Worm (Caenorhabditis elegans) whole organism, L1 larva: ENCODE measurements around the gene srt-73.

ENCODE experiments used
- C34B4.2 ChIP-seq: sonication (generic microtip); optimal IDR thresholded peaks from 2 replicates; lab custom pipeline; 2017; ENCODE audit warnings: mild to moderate bottlenecking, missing genetic modification characterization, missing compliant biosample characterization
- F16B12.6 ChIP-seq: fragments of 150-350 bp; optimal IDR thresholded peaks from 2 replicates; lab custom pipeline; 2014; ENCODE audit warnings: missing biosample characterization, missing genetic modification characterization
- Y116A8C.19 ChIP-seq: sonication (generic microtip); optimal IDR thresholded peaks from 2 replicates; lab custom pipeline; 2016; ENCODE audit warnings: missing compliant biosample characterization, missing genetic modification characterization, borderline replicate concordance
- aha-1 ChIP-seq: fragments of 150-350 bp; optimal IDR thresholded peaks from 2 replicates; lab custom pipeline; 2014; ENCODE audit warnings: missing biosample characterization, missing genetic modification characterization
- aly-2 ChIP-seq: fragments of 150-350 bp; optimal IDR thresholded peaks from 2 replicates; lab custom pipeline; 2014; ENCODE audit warnings: missing biosample characterization, missing genetic modification characterization
- blmp-1 ChIP-seq: fragments of 150-350 bp; optimal IDR thresholded peaks from 2 replicates; lab custom pipeline; 2014; ENCODE audit warnings: missing biosample characterization, missing genetic modification characterization
- ceh-63 ChIP-seq: fragments of 200-800 bp; sonication (Bioruptor generic); optimal IDR thresholded peaks from 2 replicates; lab custom pipeline; 2018; ENCODE audit warnings: mild to moderate bottlenecking, missing genetic modification characterization, missing compliant biosample characterization
- ceh-8 ChIP-seq: fragments of 200-800 bp; sonication (Bioruptor generic); optimal IDR thresholded peaks from 2 replicates; lab custom pipeline; 2018; ENCODE audit warnings: mild to moderate bottlenecking, missing genetic modification characterization, moderate library complexity, missing compliant biosample characterization
- ceh-88 ChIP-seq: fragments of 200-800 bp; sonication (Bioruptor generic); IDR thresholded peaks from 2 replicates; pipeline ENCODE4 v1.3.6; 2022; ENCODE audit warnings: missing genetic modification characterization, missing compliant biosample characterization
- ceh-90 ChIP-seq: sonication (generic microtip); optimal IDR thresholded peaks from 2 replicates; lab custom pipeline; 2016; ENCODE audit warnings: missing genetic modification characterization, missing compliant biosample characterization
- dpl-1 ChIP-seq, 3 experiments: fragments of 150-350 bp in 2 of 3; sonication (generic microtip) in 1 of 3; optimal IDR thresholded peaks; 2 replicates each; lab custom pipeline; 2014 to 2017; ENCODE audit warnings: missing biosample characterization in 3 of 3, missing genetic modification characterization in 3 of 3, missing genetic modification reagents in 3 of 3
- dsc-1 ChIP-seq: sonication (generic microtip); optimal IDR thresholded peaks from 2 replicates; lab custom pipeline; 2016; ENCODE audit warnings: mild to moderate bottlenecking, missing genetic modification characterization, missing compliant biosample characterization
- efl-1 ChIP-seq, 4 experiments: fragments of 150-350 bp; optimal IDR thresholded peaks in 3 of 4; peaks in 1 of 4; 1 replicate in 1 of 4; 2 replicates in 3 of 4; lab custom pipeline; 2014; ENCODE audit warnings: missing biosample characterization in 2 of 4, missing genetic modification characterization in 2 of 4, missing genetic modification reagents in 2 of 4
- elt-2 ChIP-seq: sonication (generic microtip); optimal IDR thresholded peaks from 2 replicates; lab custom pipeline; 2016; ENCODE audit warnings: missing genetic modification characterization, mild to moderate bottlenecking, inconsistent platforms, missing compliant biosample characterization, missing genetic modification reagents
- ets-5 ChIP-seq: fragments of 200-800 bp; sonication (Bioruptor generic); IDR thresholded peaks from 2 replicates; pipeline ENCODE4 v1.3.6; 2022; ENCODE audit warnings: missing genetic modification characterization, missing compliant biosample characterization
- fkh-10 ChIP-seq: sonication (generic microtip); optimal IDR thresholded peaks from 2 replicates; lab custom pipeline; 2017; ENCODE audit warnings: missing biosample characterization, missing genetic modification reagents, missing genetic modification characterization
- fkh-4 ChIP-seq: sonication (generic microtip); optimal IDR thresholded peaks from 2 replicates; lab custom pipeline; 2016; ENCODE audit warnings: missing compliant biosample characterization, missing genetic modification characterization, borderline replicate concordance
- fkh-8 ChIP-seq: sonication (generic microtip); optimal IDR thresholded peaks from 2 replicates; lab custom pipeline; 2016; ENCODE audit warnings: mild to moderate bottlenecking, missing genetic modification characterization, missing compliant biosample characterization
- fos-1 ChIP-seq: fragments of 150-350 bp; optimal IDR thresholded peaks from 2 replicates; lab custom pipeline; 2014; ENCODE audit warnings: missing biosample characterization, missing genetic modification characterization
- hlh-17 ChIP-seq: fragments of 200-800 bp; sonication (Bioruptor generic); optimal IDR thresholded peaks from 2 replicates; lab custom pipeline; 2018; ENCODE audit warnings: missing genetic modification characterization, mild to moderate bottlenecking, missing compliant biosample characterization, moderate library complexity, borderline replicate concordance
- hlh-4 ChIP-seq: sonication (generic microtip); optimal IDR thresholded peaks from 2 replicates; lab custom pipeline; 2016; ENCODE audit warnings: mild to moderate bottlenecking, missing genetic modification characterization, missing compliant biosample characterization
- hpl-2 ChIP-seq: fragments of 150-350 bp; optimal IDR thresholded peaks from 2 replicates; lab custom pipeline; 2014; ENCODE audit warnings: missing biosample characterization, missing genetic modification reagents, missing genetic modification characterization
- lin-13 ChIP-seq: fragments of 150-350 bp; optimal IDR thresholded peaks from 2 replicates; lab custom pipeline; 2014; ENCODE audit warnings: missing biosample characterization, missing genetic modification reagents, missing genetic modification characterization
- lin-14 ChIP-seq: fragments of 200-800 bp; sonication (Bioruptor generic); optimal IDR thresholded peaks from 2 replicates; lab custom pipeline; 2018; ENCODE audit warnings: mild to moderate bottlenecking, missing genetic modification characterization, moderate library complexity, missing compliant biosample characterization
- lin-15B ChIP-seq: fragments of 150-350 bp; sonication (generic microtip); optimal IDR thresholded peaks from 3 replicates; lab custom pipeline; 2014; ENCODE audit warnings: missing biosample characterization, missing genetic modification characterization
- lin-39 ChIP-seq: fragments of 150-350 bp; optimal IDR thresholded peaks from 2 replicates; lab custom pipeline; 2014; ENCODE audit warnings: missing biosample characterization, missing genetic modification reagents, missing genetic modification characterization
- mab-9 ChIP-seq: fragments of 200-800 bp; sonication (Bioruptor generic); IDR thresholded peaks from 2 replicates; pipeline ENCODE4 v1.3.6; 2022; ENCODE audit warnings: missing genetic modification reagents, missing genetic modification characterization, missing compliant biosample characterization
- mdl-1 ChIP-seq, 2 experiments: fragments of 150-350 bp; optimal IDR thresholded peaks; 2 replicates each; lab custom pipeline; 2014 to 2017; ENCODE audit warnings: missing biosample characterization in 2 of 2, missing genetic modification characterization in 2 of 2, inconsistent platforms in 1 of 2
- mef-2 ChIP-seq: fragments of 150-350 bp; optimal IDR thresholded peaks from 2 replicates; lab custom pipeline; 2014; ENCODE audit warnings: missing biosample characterization, missing genetic modification characterization
- mep-1 ChIP-seq: fragments of 150-350 bp; optimal IDR thresholded peaks from 2 replicates; lab custom pipeline; 2014; ENCODE audit warnings: missing biosample characterization, missing genetic modification characterization
- nhr-11 ChIP-seq: fragments of 150-350 bp; optimal IDR thresholded peaks from 2 replicates; lab custom pipeline; 2014; ENCODE audit warnings: missing biosample characterization, missing genetic modification characterization
- nhr-19 ChIP-seq: fragments of 200-800 bp; sonication (Bioruptor generic); conservative IDR thresholded peaks from 2 replicates; pipeline ENCODE4 v1.3.6; 2022; ENCODE audit warnings: missing genetic modification characterization, missing compliant biosample characterization
- nhr-20 ChIP-seq: sonication (generic microtip); optimal IDR thresholded peaks from 2 replicates; lab custom pipeline; 2016; ENCODE audit warnings: mild to moderate bottlenecking, missing genetic modification characterization, missing compliant biosample characterization
- nhr-28 ChIP-seq: fragments of 150-350 bp; optimal IDR thresholded peaks from 2 replicates; lab custom pipeline; 2014; ENCODE audit warnings: missing biosample characterization, missing genetic modification characterization
- nhr-71 ChIP-seq: sonication (generic microtip); optimal IDR thresholded peaks from 2 replicates; lab custom pipeline; 2016; ENCODE audit warnings: mild to moderate bottlenecking, missing genetic modification characterization, moderate library complexity, missing compliant biosample characterization
- nhr-76 ChIP-seq: sonication (generic microtip); optimal IDR thresholded peaks from 2 replicates; lab custom pipeline; 2017; ENCODE audit warnings: missing biosample characterization, missing genetic modification characterization
- nhr-84 ChIP-seq: sonication (generic microtip); optimal IDR thresholded peaks from 2 replicates; lab custom pipeline; 2017; ENCODE audit warnings: missing biosample characterization, missing genetic modification characterization
- nhr-85 ChIP-seq: sonication (generic microtip); peaks from one replicate; lab custom pipeline; 2016; ENCODE audit warnings: missing genetic modification characterization, inconsistent platforms, missing compliant biosample characterization
- pqm-1 ChIP-seq: sonication (generic microtip); optimal IDR thresholded peaks from 3 replicates; lab custom pipeline; 2017; ENCODE audit warnings: missing biosample characterization, missing genetic modification characterization
- rnt-1 ChIP-seq: sonication (generic microtip); optimal IDR thresholded peaks from 2 replicates; lab custom pipeline; 2016; ENCODE audit warnings: mild to moderate bottlenecking, missing genetic modification characterization, moderate library complexity, missing compliant biosample characterization
- skn-1 ChIP-seq: fragments of 150-350 bp; optimal IDR thresholded peaks from 2 replicates; lab custom pipeline; 2014; ENCODE audit warnings: missing biosample characterization, missing genetic modification characterization
- snpc-4 ChIP-seq: fragments of 150-350 bp; optimal IDR thresholded peaks from 2 replicates; lab custom pipeline; 2014; ENCODE audit warnings: missing biosample characterization, missing genetic modification characterization
- sup-37 ChIP-seq: fragments of 200-800 bp; sonication (Bioruptor generic); optimal IDR thresholded peaks from 2 replicates; lab custom pipeline; 2018; ENCODE audit warnings: mild to moderate bottlenecking, missing genetic modification characterization, missing compliant biosample characterization
- swsn-7 ChIP-seq: sonication (generic microtip); optimal IDR thresholded peaks from 2 replicates; lab custom pipeline; 2016; ENCODE audit warnings: missing genetic modification characterization, missing compliant biosample characterization
- tlp-1 ChIP-seq: fragments of 150-350 bp; optimal IDR thresholded peaks from 2 replicates; lab custom pipeline; 2014; ENCODE audit warnings: missing biosample characterization, missing genetic modification characterization
- unc-62 ChIP-seq: fragments of 150-350 bp; optimal IDR thresholded peaks from 2 replicates; lab custom pipeline; 2014; ENCODE audit warnings: missing biosample characterization, missing genetic modification reagents, missing genetic modification characterization
- unc-86 ChIP-seq: sonication (generic microtip); optimal IDR thresholded peaks from 2 replicates; lab custom pipeline; 2016; ENCODE audit warnings: missing genetic modification characterization, missing compliant biosample characterization
- unc-98 ChIP-seq: fragments of 200-800 bp; sonication (Bioruptor generic); IDR thresholded peaks from 2 replicates; pipeline ENCODE4 v1.3.6; 2022; ENCODE audit warnings: missing genetic modification characterization, missing compliant biosample characterization
- vab-15 ChIP-seq: sonication (generic microtip); optimal IDR thresholded peaks from 2 replicates; lab custom pipeline; 2017; ENCODE audit warnings: missing genotype, mild to moderate bottlenecking, missing genetic modification characterization, missing compliant biosample characterization
- xbp-1 ChIP-seq: sonication (generic microtip); optimal IDR thresholded peaks from 2 replicates; lab custom pipeline; 2016; ENCODE audit warnings: missing genetic modification characterization, missing compliant biosample characterization
- zag-1 ChIP-seq: fragments of 150-350 bp; optimal IDR thresholded peaks from 2 replicates; lab custom pipeline; 2014; ENCODE audit warnings: missing biosample characterization, missing genetic modification characterization
- zip-4 ChIP-seq: fragments of 200-800 bp; sonication (Bioruptor generic); optimal IDR thresholded peaks from 2 replicates; lab custom pipeline; 2018; ENCODE audit warnings: mild to moderate bottlenecking, missing genetic modification characterization, moderate library complexity, missing compliant biosample characterization
- ztf-11 ChIP-seq, 2 experiments: sonication (generic microtip); optimal IDR thresholded peaks; 2 replicates each; lab custom pipeline; 2016 to 2017; ENCODE audit warnings: missing genetic modification characterization in 2 of 2, missing biosample characterization in 1 of 2, missing compliant biosample characterization in 1 of 2
- ztf-4 ChIP-seq: fragments of 150-350 bp; optimal IDR thresholded peaks from 2 replicates; lab custom pipeline; 2014; ENCODE audit warnings: missing biosample characterization, missing genetic modification characterization

The srt-73 gene

DNA sequence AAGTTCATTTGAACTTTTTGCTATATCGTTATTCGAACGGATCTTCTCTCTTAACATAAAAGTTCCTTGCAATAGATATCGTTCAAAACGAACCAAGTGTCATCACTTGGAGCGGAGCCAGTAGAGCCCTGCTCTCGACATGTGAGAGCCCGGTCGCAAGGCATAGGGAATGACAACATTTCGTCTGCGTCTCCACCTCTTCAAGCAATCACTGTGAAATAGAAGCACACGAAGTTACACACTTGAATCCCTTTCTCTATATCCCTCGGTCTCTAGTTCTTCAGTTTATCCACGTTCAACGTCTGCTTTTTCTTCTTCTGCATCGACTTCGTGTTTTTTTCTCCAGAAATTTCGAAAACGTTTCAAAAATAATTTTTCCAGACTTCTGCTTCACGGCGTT is 24.2 kb downstream of the srt-73 start, which contains the start of gene C49H3.6 (continued):
- TF ChIP-seq mep-1 (tag; lab: Kevin White, UChicago) = peak; percentile 38
- peak; percentile 55 for TF ChIP-seq nhr-71 (tag; lab: Kevin White, UChicago)
- peak; percentile 79 for TF ChIP-seq lin-14
- TF ChIP-seq tlp-1 = no peak
- no peak for TF ChIP-seq ceh-63 (GFP tag; lab: Kevin White, UChicago)
- no peak for TF ChIP-seq fkh-4 (tag; lab: Kevin White, UChicago)
- no peak for TF ChIP-seq zag-1 (tag; lab: Kevin White, UChicago)
- TF ChIP-seq mab-9 (GFP tag; lab: Robert Waterston, UW) = no peak
- no peak for TF ChIP-seq vab-15 (tag; lab: Kevin White, UChicago)
- TF ChIP-seq nhr-11 (tag; lab: Kevin White, UChicago) = no peak
- peak; percentile 23 for TF ChIP-seq dsc-1
- no peak for TF ChIP-seq elt-2 (tag; lab: Kevin White, UChicago)
- TF ChIP-seq nhr-28 = no peak
- TF ChIP-seq mef-2 = no peak
- no peak for TF ChIP-seq nhr-19
- peak; percentile 43 for TF ChIP-seq fkh-8 (tag; lab: Kevin White, UChicago)
- TF ChIP-seq lin-39 = no peak
- TF ChIP-seq unc-98 (GFP tag; lab: Robert Waterston, UW) = no peak
- TF ChIP-seq xbp-1 = peak; percentile 5
- no peak for TF ChIP-seq skn-1 (tag; lab: Kevin White, UChicago)
- TF ChIP-seq ceh-90 (tag; lab: Kevin White, UChicago) = no peak
- TF ChIP-seq swsn-7 (tag; lab: Kevin White, UChicago) = peak; percentile 40
- no peak for TF ChIP-seq ztf-11 (tag; optimal IDR thresholded peaks at IDR 0.05; lab: Kevin White, UChicago)
- no peak for TF ChIP-seq ets-5 (GFP tag; lab: Robert Waterston, UW)
- TF ChIP-seq fkh-10 (GFP tag; lab: Kevin White, UChicago) = peak; percentile 2
- no peak for TF ChIP-seq C34B4.2 (tag; lab: Kevin White, UChicago)
- no peak for TF ChIP-seq Y116A8C.19 (tag; lab: Kevin White, UChicago)
- TF ChIP-seq zip-4 (GFP tag; lab: Kevin White, UChicago) = no peak
- 0 out of 2 replicates have a peak, but pooled peaks have one; percentile 24 for TF ChIP-seq ceh-88 (GFP tag; lab: Robert Waterston, UW)
- TF ChIP-seq aha-1 (tag; lab: Kevin White, UChicago) = no peak
- TF ChIP-seq sup-37 = no peak
- no peak for TF ChIP-seq lin-13 (GFP tag; lab: Kevin White, UChicago)
- TF ChIP-seq nhr-85 (tag; lab: Kevin White, UChicago) = no peak
- TF ChIP-seq hlh-17 (GFP tag; lab: Kevin White, UChicago) = no peak
- TF ChIP-seq efl-1 (optimal IDR thresholded peaks at IDR 0.05; lab: Kevin White, UChicago) = peak; percentile 24 to 26
- TF ChIP-seq efl-1 (GFP tag; optimal IDR thresholded peaks at IDR 0.05 in 1 of 2; lab: Kevin White, UChicago) = no peak
- peak; percentile 42 for TF ChIP-seq rnt-1 (tag; lab: Kevin White, UChicago)
- no peak for TF ChIP-seq blmp-1 (tag; lab: Kevin White, UChicago)
- TF ChIP-seq F16B12.6 (tag; lab: Kevin White, UChicago) = peak; percentile 13
- TF ChIP-seq nhr-84 (tag; lab: Kevin White, UChicago) = no peak
- peak; percentile 17 for TF ChIP-seq nhr-20 (tag; lab: Kevin White, UChicago)
- no peak for TF ChIP-seq lin-15B
- TF ChIP-seq unc-62 (GFP tag; lab: Kevin White, UChicago) = no peak
- no peak for TF ChIP-seq nhr-76 (tag; lab: Kevin White, UChicago)
- no peak for TF ChIP-seq ceh-8
- TF ChIP-seq hlh-4 (tag; lab: Kevin White, UChicago) = no peak
- TF ChIP-seq dpl-1 (GFP tag; optimal IDR thresholded peaks at IDR 0.05; lab: Kevin White, UChicago) = peak in 1 of 3 experiments; percentile 18
- peak; percentile 5 for TF ChIP-seq ztf-4 (tag; lab: Kevin White, UChicago)
- no peak for TF ChIP-seq fos-1 (tag; lab: Kevin White, UChicago)
- TF ChIP-seq unc-86 (tag; lab: Kevin White, UChicago) = no peak
- TF ChIP-seq aly-2 (tag; lab: Kevin White, UChicago) = no peak
- TF ChIP-seq snpc-4 = no peak
- TF ChIP-seq hpl-2 (GFP tag; lab: Kevin White, UChicago) = no peak
- TF ChIP-seq pqm-1 (tag; lab: Kevin White, UChicago) = no peak
- peak in 1 of 2 experiments; percentile 21 for TF ChIP-seq mdl-1 (tag; optimal IDR thresholded peaks at IDR 0.05; lab: Kevin White, UChicago)
